Fruit fly (Drosophila melanogaster) whole organism, wandering third instar larva: ENCODE data around the gene CG32236.

Experiments
- Abd-B ChIP-seq: fragments of >200 bp; optimal IDR thresholded peaks from 2 replicates; lab custom pipeline; 2017; ENCODE audit warnings: missing biosample characterization, missing genetic modification characterization
- CG9705 ChIP-seq: fragments of 200-800 bp; sonication (Bioruptor generic); optimal IDR thresholded peaks from 2 replicates; lab custom pipeline; 2018; ENCODE audit warnings: missing biosample characterization, mild to moderate bottlenecking, missing genetic modification characterization
- CrebA ChIP-seq: fragments of 200-800 bp; sonication (Bioruptor generic); optimal IDR thresholded peaks from 2 replicates; lab custom pipeline; 2016; ENCODE audit warnings: missing biosample characterization, mild to moderate bottlenecking, missing genetic modification characterization, borderline replicate concordance
- Dfd ChIP-seq: fragments of >200 bp; optimal IDR thresholded peaks from 2 replicates; lab custom pipeline; 2017; ENCODE audit warnings: missing biosample characterization, missing genetic modification characterization
- Dif ChIP-seq: fragments of 200-275, 200-300 bp; sonication (Bioruptor generic); optimal IDR thresholded peaks from 2 replicates; lab custom pipeline; 2018; ENCODE audit warnings: missing biosample characterization, missing genetic modification characterization; ENCODE audit not compliant: partially characterized antibody
- GATAd ChIP-seq: sonication (Bioruptor generic); optimal IDR thresholded peaks from 2 replicates; lab custom pipeline; 2016; ENCODE audit warnings: missing biosample characterization, missing genetic modification characterization
- Hnf4 ChIP-seq: fragments of 200-800 bp; sonication (Bioruptor generic); optimal IDR thresholded peaks from 2 replicates; lab custom pipeline; 2016; ENCODE audit warnings: missing biosample characterization, mild to moderate bottlenecking, missing genetic modification characterization
- Hr78 ChIP-seq: fragments of >200 bp; optimal IDR thresholded peaks from 2 replicates; lab custom pipeline; 2017; ENCODE audit warnings: missing biosample characterization, missing genetic modification characterization
- Hr83 ChIP-seq: fragments of 200-300 bp; sonication (Bioruptor generic); optimal IDR thresholded peaks from 2 replicates; lab custom pipeline; 2016; ENCODE audit warnings: missing biosample characterization, mild to moderate bottlenecking, missing genetic modification characterization, moderate library complexity; ENCODE audit not compliant: poor library complexity, severe bottlenecking
- Jra ChIP-seq: sonication (Bioruptor generic); optimal IDR thresholded peaks from 2 replicates; lab custom pipeline; 2016; ENCODE audit warnings: missing biosample characterization, missing genetic modification characterization
- Mio ChIP-seq: sonication (Bioruptor generic); optimal IDR thresholded peaks from 2 replicates; lab custom pipeline; 2016; ENCODE audit warnings: missing biosample characterization, missing genetic modification characterization
- Myc ChIP-seq: fragments of >200 bp; optimal IDR thresholded peaks from 2 replicates; lab custom pipeline; 2017
- N ChIP-seq: fragments of >200 bp; optimal IDR thresholded peaks from 2 replicates; lab custom pipeline; 2018; ENCODE audit warnings: missing biosample characterization, missing external identifiers, missing genetic modification characterization
- OdsH ChIP-seq: fragments of 200-800 bp; sonication (Bioruptor generic); optimal IDR thresholded peaks from 2 replicates; lab custom pipeline; 2016; ENCODE audit warnings: missing biosample characterization, mild to moderate bottlenecking, missing genetic modification characterization
- Rel ChIP-seq, 2 experiments: fragments of 200-800 bp; sonication (Bioruptor generic) in 1 of 2; optimal IDR thresholded peaks; 2 replicates in 1 of 2; 3 replicates in 1 of 2; lab custom pipeline; 2016 to 2019; ENCODE audit warnings: mild to moderate bottlenecking in 2 of 2, missing biosample characterization in 2 of 2, missing genetic modification characterization in 2 of 2, moderate library complexity in 1 of 2
- Sp1 ChIP-seq: fragments of 200-800 bp; sonication (Bioruptor generic); optimal IDR thresholded peaks from 3 replicates; lab custom pipeline; 2019; ENCODE audit warnings: missing biosample characterization, mild to moderate bottlenecking, missing genetic modification characterization, moderate library complexity
- Vsx2 ChIP-seq: fragments of 200-300, 225-300 bp; sonication (Bioruptor generic); optimal IDR thresholded peaks from 2 replicates; lab custom pipeline; 2018; ENCODE audit warnings: missing biosample characterization, missing genetic modification characterization; ENCODE audit not compliant: partially characterized antibody
- br ChIP-seq: fragments of 200-800 bp; sonication (Bioruptor generic); optimal IDR thresholded peaks from 2 replicates; lab custom pipeline; 2016; ENCODE audit warnings: missing biosample characterization, missing genetic modification characterization
- brk ChIP-seq: fragments of 200-800 bp; sonication (Bioruptor generic); optimal IDR thresholded peaks from 2 replicates; lab custom pipeline; 2016; ENCODE audit warnings: missing biosample characterization, mild to moderate bottlenecking, missing genetic modification characterization
- dl ChIP-seq, 2 experiments: fragments of 175-275, 200-275 bp in 1 of 2; fragments of 200-275 bp in 1 of 2; sonication (Bioruptor generic); optimal IDR thresholded peaks; lab custom pipeline; 2018; ENCODE audit warnings: mild to moderate bottlenecking in 2 of 2, missing biosample characterization in 2 of 2, missing genetic modification characterization in 2 of 2, moderate library complexity in 2 of 2; ENCODE audit not compliant: partially characterized antibody in 2 of 2, insufficient read depth in 1 of 2
- ey ChIP-seq: fragments of 200-800 bp; sonication (Bioruptor generic); optimal IDR thresholded peaks from 2 replicates; lab custom pipeline; 2016; ENCODE audit warnings: missing biosample characterization, missing genetic modification characterization
- foxo ChIP-seq, 2 experiments: fragments of 200-800 bp; sonication (Bioruptor generic); optimal IDR thresholded peaks; 2 replicates in 1 of 2; 3 replicates in 1 of 2; lab custom pipeline; 2016 to 2017; ENCODE audit warnings: missing biosample characterization in 2 of 2, missing genetic modification characterization in 2 of 2
- fru ChIP-seq: fragments of 200-800 bp; sonication (Bioruptor generic); optimal IDR thresholded peaks from 3 replicates; lab custom pipeline; 2016; ENCODE audit warnings: missing biosample characterization, mild to moderate bottlenecking, missing genetic modification characterization
- jim ChIP-seq: fragments of 175-275, 200-325 bp; sonication (Bioruptor generic); optimal IDR thresholded peaks from 2 replicates; lab custom pipeline; 2016; ENCODE audit warnings: missing biosample characterization, mild to moderate bottlenecking, missing genetic modification characterization
- psq ChIP-seq: fragments of 200-800 bp; sonication (Bioruptor generic); optimal IDR thresholded peaks from 3 replicates; lab custom pipeline; 2017; ENCODE audit warnings: missing biosample characterization, mild to moderate bottlenecking, missing genetic modification characterization, moderate library complexity
- rgr ChIP-seq: fragments of 200-800 bp; sonication (Bioruptor generic); optimal IDR thresholded peaks from 3 replicates; lab custom pipeline; 2016; ENCODE audit warnings: missing biosample characterization, mild to moderate bottlenecking, missing genetic modification characterization
- sage ChIP-seq: fragments of 200-800 bp; sonication (Bioruptor generic); optimal IDR thresholded peaks from 2 replicates; lab custom pipeline; 2016; ENCODE audit warnings: missing biosample characterization, mild to moderate bottlenecking, missing genetic modification characterization
- sv ChIP-seq: fragments of 200-800 bp; sonication (Bioruptor generic); optimal IDR thresholded peaks from 3 replicates; lab custom pipeline; 2016; ENCODE audit warnings: missing biosample characterization, missing genetic modification characterization
- woc ChIP-seq: sonication (Bioruptor generic); optimal IDR thresholded peaks from 2 replicates; lab custom pipeline; 2016; ENCODE audit warnings: missing biosample characterization, mild to moderate bottlenecking, missing genetic modification characterization

Gene CG32236

dm6 chr3L:4677532-4677931 is 10.3 kb upstream of the CG32236 start, which contains the start of gene CG34266:
TSS of gene CG34266 (plus strand) at chr3L:4677832.
- TF ChIP-seq Jra (GFP tag; lab: Kevin White, UChicago) (no peak), Hr78 (GFP tag; lab: Kevin White, UChicago) (no peak), OdsH (no peak), GATAd (GFP tag; lab: Kevin White, UChicago) (no peak), Dif (GFP tag; lab: Kevin White, UChicago) (no peak), CrebA (no peak), Abd-B (GFP tag; lab: Kevin White, UChicago) (no peak), Hr83 (no peak), Vsx2 (GFP tag; lab: Kevin White, UChicago) (no peak)

- no peak for TF ChIP-seq Dfd (GFP tag; lab: Kevin White, UChicago)
- TF ChIP-seq Dif (GFP tag; lab: Kevin White, UChicago) = no peak
- TF ChIP-seq brk (GFP tag; lab: Kevin White, UChicago) = no peak
- no peak for TF ChIP-seq Vsx2 (GFP tag; lab: Kevin White, UChicago)
These were observed 19.2 kb downstream of the CG32236 start, which contains the start of gene TTLL1B for dm6 chr3L:4647976-4648375. TSS of gene TTLL1B (plus strand) at chr3L:4648276.

dm6 chr3L:4634689-4635088 is 32.5 kb downstream of the CG32236 start, which contains the start of gene CG13716:
TSS of gene CG13716 (minus strand) at chr3L:4634789.
- TF ChIP-seq CrebA = no peak
- TF ChIP-seq dl (GFP tag; optimal IDR thresholded peaks at IDR 0.05; lab: Kevin White, UChicago; ENCODE audit: insufficient read depth in 1 of 2, partially characterized antibody in 2 of 2) = no peak
- TF ChIP-seq sage (GFP tag; lab: Kevin White, UChicago) = no peak
- no peak for TF ChIP-seq ey (GFP tag; lab: Kevin White, UChicago)
- no peak for TF ChIP-seq N
- TF ChIP-seq brk (GFP tag; lab: Kevin White, UChicago) = no peak
- no peak for TF ChIP-seq Hr78 (GFP tag; lab: Kevin White, UChicago)
- no peak for TF ChIP-seq CG9705 (GFP tag; lab: Kevin White, UChicago)
- no peak for TF ChIP-seq Hnf4
- no peak for TF ChIP-seq psq (GFP tag; lab: Kevin White, UChicago)
- no peak for TF ChIP-seq br (GFP tag; lab: Kevin White, UChicago)
- no peak for TF ChIP-seq Mio (GFP tag; lab: Kevin White, UChicago)
- TF ChIP-seq sv (GFP tag; lab: Kevin White, UChicago) = no peak
- no peak for TF ChIP-seq fru (GFP tag; lab: Kevin White, UChicago)
- TF ChIP-seq woc (GFP tag; lab: Kevin White, UChicago) = no peak
- no peak for TF ChIP-seq OdsH
- TF ChIP-seq Myc (lab: Kevin White, UChicago) = no peak
- TF ChIP-seq rgr (GFP tag; lab: Kevin White, UChicago) = no peak
- TF ChIP-seq Dfd (GFP tag; lab: Kevin White, UChicago) = no peak
- no peak for TF ChIP-seq Rel (GFP tag; optimal IDR thresholded peaks at IDR 0.05; lab: Kevin White, UChicago)
- no peak for TF ChIP-seq Rel (tag; optimal IDR thresholded peaks at IDR 0.05; lab: Kevin White, UChicago)

dm6 chr3L:4627012-4627411 is 40.2 kb downstream of the CG32236 start:
- TF ChIP-seq woc (GFP tag; lab: Kevin White, UChicago) (no peak), Rel (GFP tag; optimal IDR thresholded peaks at IDR 0.05; lab: Kevin White, UChicago) (no peak), Rel (tag; optimal IDR thresholded peaks at IDR 0.05; lab: Kevin White, UChicago) (peak; percentile 9), br (GFP tag; lab: Kevin White, UChicago) (no peak), jim (GFP tag; lab: Kevin White, UChicago) (no peak), sage (GFP tag; lab: Kevin White, UChicago) (no peak), CrebA (no peak), Sp1 (GFP tag; lab: Kevin White, UChicago) (no peak), dl (GFP tag; optimal IDR thresholded peaks at IDR 0.05; lab: Kevin White, UChicago; ENCODE audit: insufficient read depth in 1 of 2, partially characterized antibody in 2 of 2) (no peak), GATAd (GFP tag; lab: Kevin White, UChicago) (no peak), OdsH (no peak), ey (GFP tag; lab: Kevin White, UChicago) (no peak), Dif (GFP tag; lab: Kevin White, UChicago) (peak; percentile 43), Abd-B (GFP tag; lab: Kevin White, UChicago) (no peak), Myc (lab: Kevin White, UChicago) (no peak), fru (GFP tag; lab: Kevin White, UChicago) (no peak), foxo (GFP tag; optimal IDR thresholded peaks at IDR 0.05; lab: Kevin White, UChicago) (no peak), Hr78 (GFP tag; lab: Kevin White, UChicago) (no peak)
